Worm (Caenorhabditis elegans) whole organism, mixed stage, embryonic: Measurements from ENCODE around the gene srsx-1.

ENCODE experiments used
- M03D4.4 ChIP-seq: sonication (generic microtip); optimal IDR thresholded peaks from 2 replicates; lab custom pipeline; 2017; ENCODE audit warnings: mild to moderate bottlenecking, missing genetic modification characterization, missing compliant biosample characterization
- nhr-12 ChIP-seq: fragments of 150-350 bp; optimal IDR thresholded peaks from 2 replicates; lab custom pipeline; 2014; ENCODE audit warnings: missing biosample characterization, missing genetic modification characterization
- nhr-28 ChIP-seq: fragments of 150-350 bp; optimal IDR thresholded peaks from 2 replicates; lab custom pipeline; 2014; ENCODE audit warnings: missing biosample characterization, missing genetic modification characterization
- sem-2 ChIP-seq: fragments of 200-800 bp; sonication (Bioruptor generic); optimal IDR thresholded peaks from 2 replicates; lab custom pipeline; 2018; ENCODE audit warnings: mild to moderate bottlenecking, missing genetic modification characterization, missing compliant biosample characterization
- sptf-1 ChIP-seq: sonication (generic microtip); optimal IDR thresholded peaks from 2 replicates; lab custom pipeline; 2017; ENCODE audit warnings: mild to moderate bottlenecking, missing genetic modification characterization, moderate library complexity, missing compliant biosample characterization
- unc-62 ChIP-seq: fragments of 150-350 bp; optimal IDR thresholded peaks from 2 replicates; lab custom pipeline; 2014; ENCODE audit warnings: missing biosample characterization, missing genetic modification reagents, missing genetic modification characterization

DNA sequence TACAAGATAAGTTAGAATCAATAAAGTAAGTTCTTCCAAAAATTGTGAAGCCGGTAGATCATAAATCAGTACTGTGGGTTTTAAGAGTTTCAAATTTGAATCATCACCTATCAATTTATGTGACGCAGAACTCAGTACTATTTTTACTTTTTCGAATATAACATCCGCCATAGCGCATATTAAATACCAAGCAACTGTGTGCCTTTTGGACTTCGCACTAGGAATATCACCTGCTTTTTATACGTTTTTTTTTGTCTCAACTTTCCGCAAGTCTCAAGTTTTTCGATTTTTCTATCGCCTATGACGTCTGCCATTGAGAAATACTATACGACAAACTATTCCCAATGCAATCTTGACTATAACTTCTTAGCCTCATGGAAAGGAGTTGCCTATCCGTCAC lies 34.9 kb upstream of the srsx-1 start, which contains the start of gene srh-113:
- no peak for TF ChIP-seq M03D4.4 (tag; lab: Kevin White, UChicago)
- no peak for TF ChIP-seq sptf-1 (tag; lab: Kevin White, UChicago)
- no peak for TF ChIP-seq nhr-28
- no peak for TF ChIP-seq sem-2 (GFP tag; lab: Kevin White, UChicago)
- no peak for TF ChIP-seq nhr-12
- TF ChIP-seq unc-62 (GFP tag; lab: Kevin White, UChicago): no peak
